Worm (Caenorhabditis elegans) whole organism, mixed stage, embryonic: ENCODE data around the gene F07H5.13.

ENCODE experiments used
- cnd-1 ChIP-seq: fragments of 200-800 bp; sonication (Bioruptor generic); optimal IDR thresholded peaks from 2 replicates; lab custom pipeline; 2018; ENCODE audit warnings: mild to moderate bottlenecking, missing genetic modification characterization, missing compliant biosample characterization
- lsy-2 ChIP-seq: fragments of 150-350 bp; optimal IDR thresholded peaks from 2 replicates; lab custom pipeline; 2014; ENCODE audit warnings: missing biosample characterization, missing genetic modification characterization
- mls-2 ChIP-seq: sonication (generic microtip); optimal IDR thresholded peaks from 2 replicates; lab custom pipeline; 2016; ENCODE audit warnings: mild to moderate bottlenecking, missing genetic modification characterization, moderate library complexity, missing compliant biosample characterization
- nhr-237 ChIP-seq: fragments of 150-350 bp; optimal IDR thresholded peaks from 2 replicates; lab custom pipeline; 2014; ENCODE audit warnings: missing biosample characterization, missing genetic modification characterization
- nhr-28 ChIP-seq: fragments of 150-350 bp; optimal IDR thresholded peaks from 2 replicates; lab custom pipeline; 2014; ENCODE audit warnings: missing biosample characterization, missing genetic modification characterization
- nhr-76 ChIP-seq: sonication (generic microtip); optimal IDR thresholded peaks from 2 replicates; lab custom pipeline; 2017; ENCODE audit warnings: missing biosample characterization, missing genetic modification characterization
- pha-4 ChIP-seq: fragments of 150-350 bp; optimal IDR thresholded peaks from 2 replicates; lab custom pipeline; 2018; ENCODE audit warnings: missing biosample characterization, missing genetic modification reagents, missing genetic modification characterization
- snpc-4 ChIP-seq: fragments of 150-350 bp; optimal IDR thresholded peaks from 2 replicates; lab custom pipeline; 2014; ENCODE audit warnings: missing biosample characterization, missing genetic modification characterization
- unc-39 ChIP-seq: fragments of 150-350 bp; optimal IDR thresholded peaks from 2 replicates; lab custom pipeline; 2014; ENCODE audit warnings: missing biosample characterization, missing genetic modification characterization
- unc-62 ChIP-seq: fragments of 150-350 bp; optimal IDR thresholded peaks from 2 replicates; lab custom pipeline; 2014; ENCODE audit warnings: missing biosample characterization, missing genetic modification reagents, missing genetic modification characterization
- ztf-11 ChIP-seq: fragments of 150-350 bp; optimal IDR thresholded peaks from 2 replicates; lab custom pipeline; 2014; ENCODE audit warnings: missing biosample characterization, missing genetic modification characterization

DNA sequence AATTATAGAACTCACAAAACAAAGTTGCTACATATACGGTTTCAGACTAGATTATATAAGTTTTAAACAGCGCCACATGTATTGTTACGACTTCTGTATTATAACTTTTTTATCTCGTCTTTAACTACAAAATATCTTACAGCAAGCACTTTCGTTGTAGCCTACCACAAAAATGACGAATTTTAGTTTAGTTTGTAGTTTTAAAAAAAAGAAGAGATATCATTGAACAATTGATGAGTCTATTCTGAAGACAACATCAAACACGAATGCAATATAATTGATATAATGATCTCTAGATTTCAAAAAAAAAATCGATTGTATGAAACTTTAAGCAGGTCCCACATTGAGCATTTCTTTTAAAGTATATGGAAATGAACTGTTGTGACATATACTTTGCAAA is 23.9 kb downstream of the F07H5.13 start:
- TF ChIP-seq snpc-4 (tag; lab: Kevin White, UChicago) (no peak), nhr-237 (tag; lab: Kevin White, UChicago) (no peak), cnd-1 (no peak), unc-62 (no peak), ztf-11 (tag; lab: Kevin White, UChicago) (no peak), nhr-28 (tag; lab: Kevin White, UChicago) (no peak), lsy-2 (tag; lab: Kevin White, UChicago) (no peak), unc-39 (tag; lab: Kevin White, UChicago) (no peak), pha-4 (no peak), nhr-76 (tag; lab: Kevin White, UChicago) (no peak), mls-2 (tag; lab: Kevin White, UChicago) (no peak)
